Worm (Caenorhabditis elegans): ENCODE data around the gene fipr-12.

- no peak for TF ChIP-seq mdl-1 (tag; optimal IDR thresholded peaks at IDR 0.05)
- no peak for TF ChIP-seq dve-1 (tag; optimal IDR thresholded peaks at IDR 0.05; ENCODE audit: insufficient read depth)
- no peak for TF ChIP-seq dmd-8 (GFP tag; IDR thresholded peaks at IDR 0.05)
- TF ChIP-seq mep-1 (tag; optimal IDR thresholded peaks at IDR 0.05), result no peak
- no peak for TF ChIP-seq fos-1 (tag; optimal IDR thresholded peaks at IDR 0.05)
- TF ChIP-seq php-3 (GFP tag; IDR thresholded peaks at IDR 0.05), result no peak
- TF ChIP-seq unc-130 (GFP tag; optimal IDR thresholded peaks at IDR 0.05), result no peak
- no peak for TF ChIP-seq lin-39 (tag; optimal IDR thresholded peaks at IDR 0.05)
- TF ChIP-seq ZK546.5 (tag; optimal IDR thresholded peaks at IDR 0.05), result no peak
- no peak for TF ChIP-seq lir-3 (tag; optimal IDR thresholded peaks at IDR 0.05)
- TF ChIP-seq nhr-237 (tag; optimal IDR thresholded peaks at IDR 0.05), result no peak
- TF ChIP-seq nhr-76 (tag; optimal IDR thresholded peaks at IDR 0.05), result no peak
Observed at ce11 chrV:9916665-9917064, 26.5 kb upstream of the fipr-12 start, which contains the start of gene C50H2.4.

Measured in whole organism, L4 larva.